Fruit fly (Drosophila melanogaster): ENCODE measurements around the gene CG4393.

Gene CG4393

dm6 chr3R:23372624-23373023 is 12.0 kb downstream of the CG4393 start, which contains the start of gene CG42827:
CG42827 (plus strand) TSS chr3R:23372924.
- no peak for TF ChIP-seq EcR (GFP tag; optimal IDR thresholded peaks at IDR 0.05)
- TF ChIP-seq Dll (optimal IDR thresholded peaks at IDR 0.05), result no peak
- no peak for TF ChIP-seq CG8478 (optimal IDR thresholded peaks at IDR 0.05)
- no peak for TF ChIP-seq psq (optimal IDR thresholded peaks at IDR 0.05)
- no peak for TF ChIP-seq pan (optimal IDR thresholded peaks at IDR 0.05)
- no peak for TF ChIP-seq usp (GFP tag; optimal IDR thresholded peaks at IDR 0.05)

- TF ChIP-seq pan (optimal IDR thresholded peaks at IDR 0.05) (no peak), Dll (optimal IDR thresholded peaks at IDR 0.05) (no peak), CG8478 (optimal IDR thresholded peaks at IDR 0.05) (no peak), psq (optimal IDR thresholded peaks at IDR 0.05) (no peak), EcR (GFP tag; optimal IDR thresholded peaks at IDR 0.05) (no peak), usp (GFP tag; optimal IDR thresholded peaks at IDR 0.05) (no peak)
These were observed 16.3 kb downstream of the CG4393 start for dm6 chr3R:23368235-23368634.

- TF ChIP-seq pan (optimal IDR thresholded peaks at IDR 0.05) (no peak), CG8478 (optimal IDR thresholded peaks at IDR 0.05) (no peak), usp (GFP tag; optimal IDR thresholded peaks at IDR 0.05) (no peak), Dll (optimal IDR thresholded peaks at IDR 0.05) (no peak), psq (optimal IDR thresholded peaks at IDR 0.05) (no peak), EcR (GFP tag; optimal IDR thresholded peaks at IDR 0.05) (no peak)
These were observed 17.0 kb downstream of the CG4393 start for dm6 chr3R:23367540-23367939.

dm6 chr3R:23365028-23365427 is 19.5 kb downstream of the CG4393 start:
- TF ChIP-seq CG8478 (optimal IDR thresholded peaks at IDR 0.05), result no peak
- TF ChIP-seq psq (optimal IDR thresholded peaks at IDR 0.05), result no peak
- TF ChIP-seq usp (GFP tag; optimal IDR thresholded peaks at IDR 0.05), result no peak
- no peak for TF ChIP-seq EcR (GFP tag; optimal IDR thresholded peaks at IDR 0.05)
- TF ChIP-seq Dll (optimal IDR thresholded peaks at IDR 0.05), result no peak
- TF ChIP-seq pan (optimal IDR thresholded peaks at IDR 0.05), result no peak

- TF ChIP-seq psq (optimal IDR thresholded peaks at IDR 0.05) (no peak), pan (optimal IDR thresholded peaks at IDR 0.05) (peak; percentile 91)
These were observed 21.0 kb downstream of the CG4393 start, which contains the start of gene CG4408 for dm6 chr3R:23363515-23364124. CG4408 (minus strand) TSS chr3R:23363574.

dm6 chr3R:23360356-23360755 is 24.2 kb downstream of the CG4393 start:
- TF ChIP-seq pan (optimal IDR thresholded peaks at IDR 0.05) (no peak), CG8478 (optimal IDR thresholded peaks at IDR 0.05) (no peak), psq (optimal IDR thresholded peaks at IDR 0.05) (no peak), Dll (optimal IDR thresholded peaks at IDR 0.05) (no peak), EcR (GFP tag; optimal IDR thresholded peaks at IDR 0.05) (no peak), usp (GFP tag; optimal IDR thresholded peaks at IDR 0.05) (no peak)

- TF ChIP-seq pan (optimal IDR thresholded peaks at IDR 0.05) (no peak), EcR (GFP tag; optimal IDR thresholded peaks at IDR 0.05) (no peak), psq (optimal IDR thresholded peaks at IDR 0.05) (no peak), CG8478 (optimal IDR thresholded peaks at IDR 0.05) (no peak), Dll (optimal IDR thresholded peaks at IDR 0.05) (no peak), usp (GFP tag; optimal IDR thresholded peaks at IDR 0.05) (no peak)
These were observed 25.2 kb downstream of the CG4393 start for dm6 chr3R:23359420-23359819.

- TF ChIP-seq Dll (optimal IDR thresholded peaks at IDR 0.05) (no peak), psq (optimal IDR thresholded peaks at IDR 0.05) (no peak)
These were observed 25.9 kb downstream of the CG4393 start, which contains the start of gene RpS3 for dm6 chr3R:23358565-23359138. RpS3 (plus strand) TSS chr3R:23358812.

- TF ChIP-seq pan (optimal IDR thresholded peaks at IDR 0.05) (peak; percentile 86), usp (GFP tag; optimal IDR thresholded peaks at IDR 0.05) (no peak)
These were observed 27.6 kb downstream of the CG4393 start for dm6 chr3R:23356920-23357386.

dm6 chr3R:23355829-23356738 is 28.5 kb downstream of the CG4393 start, which contains the start of the genes ATPsynCF6 and Sec13:
ATPsynCF6 (minus strand) TSS chr3R:23356064.
Sec13 (plus strand) TSS chr3R:23356278.
- no peak for TF ChIP-seq CG8478 (optimal IDR thresholded peaks at IDR 0.05)
- TF ChIP-seq usp (GFP tag; optimal IDR thresholded peaks at IDR 0.05), result no peak
- TF ChIP-seq EcR (GFP tag; optimal IDR thresholded peaks at IDR 0.05), result no peak
- no peak for TF ChIP-seq pan (optimal IDR thresholded peaks at IDR 0.05)
- no peak for TF ChIP-seq Dll (optimal IDR thresholded peaks at IDR 0.05)
- TF ChIP-seq psq (optimal IDR thresholded peaks at IDR 0.05), result no peak

- TF ChIP-seq CG8478 (optimal IDR thresholded peaks at IDR 0.05) (no peak), usp (GFP tag; optimal IDR thresholded peaks at IDR 0.05) (no peak), EcR (GFP tag; optimal IDR thresholded peaks at IDR 0.05) (no peak), Dll (optimal IDR thresholded peaks at IDR 0.05) (no peak), psq (optimal IDR thresholded peaks at IDR 0.05) (no peak), pan (optimal IDR thresholded peaks at IDR 0.05) (no peak)
These were observed 36.9 kb downstream of the CG4393 start, which contains the start of gene PolE1 for dm6 chr3R:23347432-23348305. PolE1 (plus strand) TSS chr3R:23348128.

Measured in whole organism.